Worm (Caenorhabditis elegans) whole organism, L1 larva: ENCODE data around the gene T08D10.5.

ENCODE experiments used
- C04F5.9 ChIP-seq: sonication (generic microtip); optimal IDR thresholded peaks from 2 replicates; lab custom pipeline; 2016; ENCODE audit warnings: missing genetic modification characterization, missing compliant biosample characterization
- C16A3.4 ChIP-seq: fragments of 150-350 bp; optimal IDR thresholded peaks from 2 replicates; lab custom pipeline; 2014; ENCODE audit warnings: missing biosample characterization, missing genetic modification characterization
- F16B12.6 ChIP-seq: fragments of 150-350 bp; optimal IDR thresholded peaks from 2 replicates; lab custom pipeline; 2014; ENCODE audit warnings: missing biosample characterization, missing genetic modification characterization
- Y116A8C.19 ChIP-seq: sonication (generic microtip); optimal IDR thresholded peaks from 2 replicates; lab custom pipeline; 2016; ENCODE audit warnings: missing compliant biosample characterization, missing genetic modification characterization, borderline replicate concordance
- aha-1 ChIP-seq: fragments of 150-350 bp; optimal IDR thresholded peaks from 2 replicates; lab custom pipeline; 2014; ENCODE audit warnings: missing biosample characterization, missing genetic modification characterization
- alr-1 ChIP-seq: fragments of 200-800 bp; sonication (Bioruptor generic); optimal IDR thresholded peaks from 2 replicates; lab custom pipeline; 2018; ENCODE audit warnings: borderline replicate concordance, mild to moderate bottlenecking, missing genetic modification characterization, missing compliant biosample characterization
- aly-2 ChIP-seq: fragments of 150-350 bp; optimal IDR thresholded peaks from 2 replicates; lab custom pipeline; 2014; ENCODE audit warnings: missing biosample characterization, missing genetic modification characterization
- ama-1 ChIP-seq: fragments of 150-350 bp; optimal IDR thresholded peaks from 2 replicates; lab custom pipeline; 2014
- ceh-90 ChIP-seq: sonication (generic microtip); optimal IDR thresholded peaks from 2 replicates; lab custom pipeline; 2016; ENCODE audit warnings: missing genetic modification characterization, missing compliant biosample characterization
- dsc-1 ChIP-seq: sonication (generic microtip); optimal IDR thresholded peaks from 2 replicates; lab custom pipeline; 2016; ENCODE audit warnings: mild to moderate bottlenecking, missing genetic modification characterization, missing compliant biosample characterization
- efl-1 ChIP-seq, 4 experiments: fragments of 150-350 bp; optimal IDR thresholded peaks in 3 of 4; peaks in 1 of 4; 1 replicate in 1 of 4; 2 replicates in 3 of 4; lab custom pipeline; 2014; ENCODE audit warnings: missing biosample characterization in 2 of 4, missing genetic modification characterization in 2 of 4, missing genetic modification reagents in 2 of 4
- egl-27 ChIP-seq, 2 experiments: fragments of 150-350 bp in 1 of 2; sonication (generic microtip); optimal IDR thresholded peaks; 3 replicates each; lab custom pipeline; 2017 to 2018; ENCODE audit warnings: missing biosample characterization in 2 of 2, missing genetic modification characterization in 2 of 2, missing genetic modification reagents in 2 of 2
- elt-3 ChIP-seq, 6 experiments: fragments of 150-350 bp in 1 of 6; sonication (generic microtip); optimal IDR thresholded peaks; 2 replicates each; lab custom pipeline; 2017 to 2018; ENCODE audit warnings: missing biosample characterization in 6 of 6, missing genetic modification characterization in 6 of 6, inconsistent platforms in 1 of 6
- ets-5 ChIP-seq: fragments of 200-800 bp; sonication (Bioruptor generic); IDR thresholded peaks from 2 replicates; pipeline ENCODE4 v1.3.6; 2022; ENCODE audit warnings: missing genetic modification characterization, missing compliant biosample characterization
- fkh-10 ChIP-seq: sonication (generic microtip); optimal IDR thresholded peaks from 2 replicates; lab custom pipeline; 2017; ENCODE audit warnings: missing biosample characterization, missing genetic modification reagents, missing genetic modification characterization
- fkh-4 ChIP-seq: sonication (generic microtip); optimal IDR thresholded peaks from 2 replicates; lab custom pipeline; 2016; ENCODE audit warnings: missing compliant biosample characterization, missing genetic modification characterization, borderline replicate concordance
- fos-1 ChIP-seq: fragments of 150-350 bp; optimal IDR thresholded peaks from 2 replicates; lab custom pipeline; 2014; ENCODE audit warnings: missing biosample characterization, missing genetic modification characterization
- hlh-17 ChIP-seq: fragments of 200-800 bp; sonication (Bioruptor generic); optimal IDR thresholded peaks from 2 replicates; lab custom pipeline; 2018; ENCODE audit warnings: missing genetic modification characterization, mild to moderate bottlenecking, missing compliant biosample characterization, moderate library complexity, borderline replicate concordance
- hpl-2 ChIP-seq: fragments of 150-350 bp; optimal IDR thresholded peaks from 2 replicates; lab custom pipeline; 2014; ENCODE audit warnings: missing biosample characterization, missing genetic modification reagents, missing genetic modification characterization
- irx-1 ChIP-seq: sonication (generic microtip); optimal IDR thresholded peaks from 2 replicates; lab custom pipeline; 2016; ENCODE audit warnings: missing genetic modification characterization, missing compliant biosample characterization
- jun-1 ChIP-seq: fragments of 150-350 bp; optimal IDR thresholded peaks from 2 replicates; lab custom pipeline; 2014; ENCODE audit warnings: missing biosample characterization, missing genetic modification reagents, missing genetic modification characterization
- lin-15B ChIP-seq: fragments of 150-350 bp; sonication (generic microtip); optimal IDR thresholded peaks from 3 replicates; lab custom pipeline; 2014; ENCODE audit warnings: missing biosample characterization, missing genetic modification characterization
- lin-39 ChIP-seq: fragments of 150-350 bp; optimal IDR thresholded peaks from 2 replicates; lab custom pipeline; 2014; ENCODE audit warnings: missing biosample characterization, missing genetic modification reagents, missing genetic modification characterization
- mab-9 ChIP-seq: fragments of 200-800 bp; sonication (Bioruptor generic); IDR thresholded peaks from 2 replicates; pipeline ENCODE4 v1.3.6; 2022; ENCODE audit warnings: missing genetic modification reagents, missing genetic modification characterization, missing compliant biosample characterization
- nhr-19 ChIP-seq: fragments of 200-800 bp; sonication (Bioruptor generic); conservative IDR thresholded peaks from 2 replicates; pipeline ENCODE4 v1.3.6; 2022; ENCODE audit warnings: missing genetic modification characterization, missing compliant biosample characterization
- nhr-20 ChIP-seq: sonication (generic microtip); optimal IDR thresholded peaks from 2 replicates; lab custom pipeline; 2016; ENCODE audit warnings: mild to moderate bottlenecking, missing genetic modification characterization, missing compliant biosample characterization
- nhr-28 ChIP-seq: fragments of 150-350 bp; optimal IDR thresholded peaks from 2 replicates; lab custom pipeline; 2014; ENCODE audit warnings: missing biosample characterization, missing genetic modification characterization
- nhr-47 ChIP-seq: sonication (generic microtip); optimal IDR thresholded peaks from 2 replicates; lab custom pipeline; 2016; ENCODE audit warnings: mild to moderate bottlenecking, missing genetic modification characterization, moderate library complexity, missing compliant biosample characterization
- nhr-85 ChIP-seq: sonication (generic microtip); peaks from one replicate; lab custom pipeline; 2016; ENCODE audit warnings: missing genetic modification characterization, inconsistent platforms, missing compliant biosample characterization
- nhr-90 ChIP-seq: sonication (generic microtip); optimal IDR thresholded peaks from 2 replicates; lab custom pipeline; 2016; ENCODE audit warnings: mild to moderate bottlenecking, missing genetic modification characterization, missing compliant biosample characterization; ENCODE audit not compliant: poor library complexity
- rnt-1 ChIP-seq: sonication (generic microtip); optimal IDR thresholded peaks from 2 replicates; lab custom pipeline; 2016; ENCODE audit warnings: mild to moderate bottlenecking, missing genetic modification characterization, moderate library complexity, missing compliant biosample characterization
- skn-1 ChIP-seq: fragments of 150-350 bp; optimal IDR thresholded peaks from 2 replicates; lab custom pipeline; 2014; ENCODE audit warnings: missing biosample characterization, missing genetic modification characterization
- snu-23 ChIP-seq: sonication (generic microtip); optimal IDR thresholded peaks from 2 replicates; lab custom pipeline; 2016; ENCODE audit warnings: missing genetic modification characterization, missing compliant biosample characterization
- sox-4 ChIP-seq: sonication (generic microtip); optimal IDR thresholded peaks from 2 replicates; lab custom pipeline; 2016; ENCODE audit warnings: missing genetic modification characterization, missing compliant biosample characterization
- sup-37 ChIP-seq: fragments of 200-800 bp; sonication (Bioruptor generic); optimal IDR thresholded peaks from 2 replicates; lab custom pipeline; 2018; ENCODE audit warnings: mild to moderate bottlenecking, missing genetic modification characterization, missing compliant biosample characterization
- swsn-7 ChIP-seq: sonication (generic microtip); optimal IDR thresholded peaks from 2 replicates; lab custom pipeline; 2016; ENCODE audit warnings: missing genetic modification characterization, missing compliant biosample characterization
- unc-130 ChIP-seq: fragments of 150-350 bp; optimal IDR thresholded peaks from 2 replicates; lab custom pipeline; 2017; ENCODE audit warnings: missing biosample characterization, missing genetic modification characterization, inconsistent platforms
- unc-62 ChIP-seq: fragments of 150-350 bp; optimal IDR thresholded peaks from 2 replicates; lab custom pipeline; 2014; ENCODE audit warnings: missing biosample characterization, missing genetic modification reagents, missing genetic modification characterization
- unc-86 ChIP-seq: sonication (generic microtip); optimal IDR thresholded peaks from 2 replicates; lab custom pipeline; 2016; ENCODE audit warnings: missing genetic modification characterization, missing compliant biosample characterization
- unc-98 ChIP-seq: fragments of 200-800 bp; sonication (Bioruptor generic); IDR thresholded peaks from 2 replicates; pipeline ENCODE4 v1.3.6; 2022; ENCODE audit warnings: missing genetic modification characterization, missing compliant biosample characterization
- vab-15 ChIP-seq: sonication (generic microtip); optimal IDR thresholded peaks from 2 replicates; lab custom pipeline; 2017; ENCODE audit warnings: missing genotype, mild to moderate bottlenecking, missing genetic modification characterization, missing compliant biosample characterization
- ztf-11 ChIP-seq, 2 experiments: sonication (generic microtip); optimal IDR thresholded peaks; 2 replicates each; lab custom pipeline; 2016 to 2017; ENCODE audit warnings: missing genetic modification characterization in 2 of 2, missing biosample characterization in 1 of 2, missing compliant biosample characterization in 1 of 2
- ztf-4 ChIP-seq: fragments of 150-350 bp; optimal IDR thresholded peaks from 2 replicates; lab custom pipeline; 2014; ENCODE audit warnings: missing biosample characterization, missing genetic modification characterization

T08D10.5 gene

DNA sequence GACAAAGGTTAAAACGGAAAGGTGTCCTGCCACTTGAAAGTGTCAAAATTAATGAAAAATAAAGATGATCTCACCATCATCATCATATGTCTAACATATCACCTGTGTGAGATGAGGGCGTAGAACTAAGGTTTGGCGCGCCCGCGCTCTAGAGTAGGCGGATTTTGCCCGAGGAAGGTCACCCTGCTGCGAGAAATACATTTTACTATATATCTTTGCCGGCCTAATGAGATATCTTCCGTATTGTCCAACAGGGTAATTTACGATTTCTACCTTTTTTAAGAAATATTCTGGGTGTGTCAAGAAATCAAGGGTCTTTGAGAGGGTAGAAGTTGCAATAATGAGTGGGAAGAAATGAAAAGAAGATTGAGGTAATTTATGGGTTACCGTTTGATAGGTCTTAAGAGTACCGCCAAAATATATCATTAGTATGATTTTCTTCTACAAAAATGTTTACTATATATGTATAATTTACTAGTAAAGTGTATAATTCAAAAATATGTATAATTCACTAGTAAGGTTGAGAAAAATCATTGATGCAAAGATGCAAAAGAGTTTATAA, 50.6 kb downstream of the T08D10.5 start (continued):
- TF ChIP-seq nhr-90 (peak; percentile 33), alr-1 (tag; lab: Kevin White, UChicago) (no peak), nhr-19 (GFP tag; lab: Robert Waterston, UW) (no peak), efl-1 (optimal IDR thresholded peaks at IDR 0.05; lab: Kevin White, UChicago) (no peak), efl-1 (GFP tag; optimal IDR thresholded peaks at IDR 0.05 in 1 of 2; lab: Kevin White, UChicago) (no peak), aha-1 (tag; lab: Kevin White, UChicago) (no peak), mab-9 (GFP tag; lab: Robert Waterston, UW) (no peak), snu-23 (GFP tag; lab: Kevin White, UChicago) (peak; percentile 33), hpl-2 (GFP tag; lab: Kevin White, UChicago) (no peak), lin-39 (no peak), ztf-4 (tag; lab: Kevin White, UChicago) (no peak), hlh-17 (GFP tag; lab: Kevin White, UChicago) (no peak), ets-5 (GFP tag; lab: Robert Waterston, UW) (no peak), ceh-90 (tag; lab: Kevin White, UChicago) (no peak), dsc-1 (tag; lab: Kevin White, UChicago) (no peak), C16A3.4 (tag; lab: Kevin White, UChicago) (no peak), irx-1 (tag; lab: Kevin White, UChicago) (peak; percentile 47), lin-15B (no peak), jun-1 (no peak), Y116A8C.19 (tag; lab: Kevin White, UChicago) (no peak), sup-37 (GFP tag; lab: Kevin White, UChicago) (no peak), egl-27 (tag; optimal IDR thresholded peaks at IDR 0.05; lab: Kevin White, UChicago) (no peak), nhr-47 (tag; lab: Kevin White, UChicago) (no peak), C04F5.9 (no peak), ama-1 (no peak), vab-15 (tag; lab: Kevin White, UChicago) (no peak), rnt-1 (tag; lab: Kevin White, UChicago) (no peak), nhr-85 (peak; percentile 95), unc-86 (tag; lab: Kevin White, UChicago) (no peak), nhr-28 (no peak), nhr-20 (tag; lab: Kevin White, UChicago) (peak; percentile 26), swsn-7 (tag; lab: Kevin White, UChicago) (no peak), elt-3 (tag; optimal IDR thresholded peaks at IDR 0.05; lab: Kevin White, UChicago) (peak in 2 of 6 experiments; percentile 11 to 30), F16B12.6 (no peak), unc-98 (GFP tag; lab: Robert Waterston, UW) (no peak), skn-1 (tag; lab: Kevin White, UChicago) (no peak), unc-130 (tag; lab: Kevin White, UChicago) (no peak), fkh-10 (GFP tag; lab: Kevin White, UChicago) (no peak), fos-1 (no peak), ztf-11 (tag; optimal IDR thresholded peaks at IDR 0.05; lab: Kevin White, UChicago) (no peak), unc-62 (GFP tag; lab: Kevin White, UChicago) (no peak), fkh-4 (tag; lab: Kevin White, UChicago) (no peak), aly-2 (tag; lab: Kevin White, UChicago) (no peak), sox-4 (tag; lab: Kevin White, UChicago) (no peak)
